Fruit fly (Drosophila melanogaster) whole organism, embryonic: ENCODE data around the gene Prx1.

Experiments
- Atf3 ChIP-seq: fragments of 200-800 bp; sonication (Bioruptor generic); optimal IDR thresholded peaks from 3 replicates; lab custom pipeline; 2016; ENCODE audit warnings: missing biosample characterization, missing genetic modification characterization
- B-H1 ChIP-seq: fragments of 200-800 bp; sonication (Bioruptor generic); IDR thresholded peaks from 3 replicates; pipeline ENCODE4 v1.3.6; 2022; ENCODE audit warnings: missing biosample characterization, missing genetic modification characterization
- Bteb2 ChIP-seq: fragments of 200-800 bp; sonication (Bioruptor generic); optimal IDR thresholded peaks from 2 replicates; lab custom pipeline; 2016; ENCODE audit warnings: missing biosample characterization, missing genetic modification characterization
- CG10321 ChIP-seq: fragments of 200-800 bp; sonication (Bioruptor generic); IDR thresholded peaks from 2 replicates; pipeline ENCODE4 v1.3.6; 2022; ENCODE audit warnings: missing biosample characterization, missing genetic modification characterization
- CG11093 ChIP-seq: fragments of 200-800 bp; sonication (Bioruptor generic); IDR thresholded peaks from 3 replicates; pipeline ENCODE4 v1.3.6; 2022; ENCODE audit warnings: missing biosample characterization, missing genetic modification characterization
- CG13287 ChIP-seq: fragments of 200-800 bp; sonication (Bioruptor generic); IDR thresholded peaks from 2 replicates; pipeline ENCODE4 v1.3.6; 2022; ENCODE audit warnings: missing biosample characterization, missing genetic modification characterization; ENCODE audit not compliant: partially characterized antibody
- CG14710 ChIP-seq: fragments of 200-800 bp; sonication (Bioruptor generic); optimal IDR thresholded peaks from 3 replicates; lab custom pipeline; 2019; ENCODE audit warnings: missing biosample characterization, mild to moderate bottlenecking, missing genetic modification characterization, moderate library complexity
- CG15073 ChIP-seq: fragments of 200-800 bp; sonication (Bioruptor generic); optimal IDR thresholded peaks from 2 replicates; lab custom pipeline; 2016; ENCODE audit warnings: missing biosample characterization, missing genetic modification characterization
- CG1529 ChIP-seq: fragments of 200-800 bp; sonication (Bioruptor generic); optimal IDR thresholded peaks from 3 replicates; lab custom pipeline; 2018; ENCODE audit warnings: missing biosample characterization, missing genetic modification characterization
- CG18262 ChIP-seq: fragments of 200-800 bp; optimal IDR thresholded peaks from 3 replicates; lab custom pipeline; 2019; ENCODE audit warnings: missing biosample characterization, mild to moderate bottlenecking, missing genetic modification characterization, moderate library complexity
- CG3407 ChIP-seq: fragments of 200-800 bp; sonication (Bioruptor generic); optimal IDR thresholded peaks from 2 replicates; lab custom pipeline; 2018; ENCODE audit warnings: missing biosample characterization, mild to moderate bottlenecking, missing genetic modification characterization
- CG34376 ChIP-seq: fragments of 200-800 bp; sonication (Bioruptor generic); optimal IDR thresholded peaks from 2 replicates; lab custom pipeline; 2018; ENCODE audit warnings: missing biosample characterization, mild to moderate bottlenecking, missing genetic modification characterization
- CG3995 ChIP-seq: fragments of 200-800 bp; sonication (Bioruptor generic); optimal IDR thresholded peaks from 3 replicates; lab custom pipeline; 2016; ENCODE audit warnings: missing biosample characterization, missing genetic modification characterization
- CG6791 ChIP-seq: fragments of 200-800 bp; sonication (Bioruptor generic); IDR thresholded peaks from 3 replicates; pipeline ENCODE4 v1.3.6; 2022; ENCODE audit warnings: missing biosample characterization, missing genetic modification characterization; ENCODE audit not compliant: partially characterized antibody
- CG7928 ChIP-seq: fragments of 200-800 bp; sonication (Bioruptor generic); optimal IDR thresholded peaks from 2 replicates; lab custom pipeline; 2017; ENCODE audit warnings: missing biosample characterization, mild to moderate bottlenecking, missing genetic modification characterization
- CG7963 ChIP-seq: fragments of 200-800 bp; sonication (Bioruptor generic); IDR thresholded peaks from 3 replicates; pipeline ENCODE4 v1.3.6; 2022; ENCODE audit warnings: missing biosample characterization, missing genetic modification characterization; ENCODE audit not compliant: partially characterized antibody
- CG7987 ChIP-seq: fragments of 200-800 bp; sonication (Bioruptor generic); optimal IDR thresholded peaks from 2 replicates; lab custom pipeline; 2018; ENCODE audit warnings: missing biosample characterization, mild to moderate bottlenecking, missing genetic modification characterization, moderate library complexity
- CG9727 ChIP-seq: fragments of 200-800 bp; sonication (Bioruptor generic); optimal IDR thresholded peaks from 3 replicates; lab custom pipeline; 2017; ENCODE audit warnings: missing biosample characterization, mild to moderate bottlenecking, missing genetic modification characterization
- Dip2 ChIP-seq: fragments of 200-800 bp; sonication (Bioruptor generic); IDR thresholded peaks from 2 replicates; pipeline ENCODE4 v1.3.6; 2022; ENCODE audit warnings: missing biosample characterization, missing genetic modification characterization
- E2f1 ChIP-seq: fragments of 200-800 bp; sonication (Bioruptor generic); IDR thresholded peaks from 2 replicates; pipeline ENCODE4 v1.3.6; 2022; ENCODE audit warnings: missing biosample characterization, missing genetic modification characterization
- E2f2 ChIP-seq: fragments of 200-800 bp; sonication (Bioruptor generic); IDR thresholded peaks from 2 replicates; pipeline ENCODE4 v1.3.6; 2022; ENCODE audit warnings: missing biosample characterization, missing genetic modification characterization
- Ets97D ChIP-seq: fragments of 200-800 bp; sonication (Bioruptor generic); optimal IDR thresholded peaks from 3 replicates; lab custom pipeline; 2016; ENCODE audit warnings: missing biosample characterization, missing genetic modification characterization
- Gsc ChIP-seq: fragments of 200-800 bp; sonication (Bioruptor generic); IDR thresholded peaks from 2 replicates; pipeline ENCODE4 v1.3.6; 2022; ENCODE audit warnings: missing biosample characterization, missing genetic modification characterization
- Kr ChIP-seq: fragments of 200-800 bp; sonication (Bioruptor generic); optimal IDR thresholded peaks from 2 replicates; lab custom pipeline; 2017; ENCODE audit warnings: missing biosample characterization, mild to moderate bottlenecking, missing genetic modification characterization
- MTF-1 ChIP-seq: fragments of 200-800 bp; sonication (Bioruptor generic); optimal IDR thresholded peaks from 2 replicates; lab custom pipeline; 2018; ENCODE audit warnings: missing biosample characterization, mild to moderate bottlenecking, missing genetic modification characterization, borderline replicate concordance
- Poxn ChIP-seq: fragments of 200-800 bp; sonication (Bioruptor generic); IDR thresholded peaks from 2 replicates; pipeline ENCODE4 v1.3.6; 2022; ENCODE audit warnings: missing biosample characterization, missing genetic modification characterization
- Xbp1 ChIP-seq: fragments of 200-800 bp; sonication (Bioruptor generic); optimal IDR thresholded peaks from 3 replicates; lab custom pipeline; 2016; ENCODE audit warnings: missing biosample characterization, mild to moderate bottlenecking, missing genetic modification characterization
- bcd ChIP-seq: fragments of 200-800 bp; sonication (Bioruptor generic); optimal IDR thresholded peaks from 2 replicates; lab custom pipeline; 2017; ENCODE audit warnings: missing biosample characterization, mild to moderate bottlenecking, missing genetic modification characterization
- croc ChIP-seq: fragments of 200-800 bp; sonication (Bioruptor generic); conservative IDR thresholded peaks from 3 replicates; pipeline ENCODE4 v1.3.6; 2022; ENCODE audit warnings: missing biosample characterization, missing genetic modification characterization
- dan ChIP-seq: fragments of 200-800 bp; sonication (Bioruptor generic); IDR thresholded peaks from 2 replicates; pipeline ENCODE4 v1.3.6; 2022; ENCODE audit warnings: missing biosample characterization, missing genetic modification characterization
- dmrt11E ChIP-seq: fragments of 200-800 bp; sonication (Bioruptor generic); optimal IDR thresholded peaks from 3 replicates; lab custom pipeline; 2018; ENCODE audit warnings: missing biosample characterization, mild to moderate bottlenecking, missing genetic modification characterization, moderate library complexity
- fd64A ChIP-seq: fragments of 200-800 bp; sonication (Bioruptor generic); optimal IDR thresholded peaks from 3 replicates; lab custom pipeline; 2018; ENCODE audit warnings: missing biosample characterization, mild to moderate bottlenecking, missing genetic modification characterization
- grau ChIP-seq: fragments of 200-800 bp; optimal IDR thresholded peaks from 3 replicates; lab custom pipeline; 2019; ENCODE audit warnings: missing biosample characterization, mild to moderate bottlenecking, missing genetic modification characterization, moderate library complexity
- gsb ChIP-seq: fragments of 200-800 bp; sonication (Bioruptor generic); IDR thresholded peaks from 2 replicates; pipeline ENCODE4 v1.3.6; 2022; ENCODE audit warnings: missing biosample characterization, missing genetic modification characterization
- h ChIP-seq: fragments of >200 bp; optimal IDR thresholded peaks from 2 replicates; lab custom pipeline; 2017
- hbn ChIP-seq: fragments of 200-800 bp; sonication (Bioruptor generic); IDR thresholded peaks from 2 replicates; pipeline ENCODE4 v1.3.6; 2022; ENCODE audit warnings: missing biosample characterization, missing genetic modification characterization; ENCODE audit not compliant: partially characterized antibody
- her ChIP-seq: fragments of 200-800 bp; sonication (Bioruptor generic); optimal IDR thresholded peaks from 2 replicates; lab custom pipeline; 2016; ENCODE audit warnings: missing biosample characterization, missing genetic modification characterization
- jing ChIP-seq: fragments of 200-800 bp; sonication (Bioruptor generic); optimal IDR thresholded peaks from 2 replicates; lab custom pipeline; 2018; ENCODE audit warnings: missing biosample characterization, mild to moderate bottlenecking, missing genetic modification characterization
- knrl ChIP-seq: fragments of 200-800 bp; sonication (Bioruptor generic); IDR thresholded peaks from 3 replicates; pipeline ENCODE4 v1.3.6; 2022; ENCODE audit warnings: missing biosample characterization, missing genetic modification characterization; ENCODE audit not compliant: partially characterized antibody
- lmd ChIP-seq: fragments of 200-800 bp; sonication (Bioruptor generic); IDR thresholded peaks from 2 replicates; pipeline ENCODE4 v1.3.6; 2022; ENCODE audit warnings: missing biosample characterization, missing genetic modification characterization
- nau ChIP-seq: fragments of 200-800 bp; sonication (Bioruptor generic); optimal IDR thresholded peaks from 3 replicates; lab custom pipeline; 2017; ENCODE audit warnings: missing biosample characterization, mild to moderate bottlenecking, missing genetic modification characterization, missing genetic modification reagents
- nerfin-1 ChIP-seq: fragments of 200-800 bp; sonication (Bioruptor generic); optimal IDR thresholded peaks from 3 replicates; lab custom pipeline; 2019; ENCODE audit warnings: missing biosample characterization, mild to moderate bottlenecking, missing genetic modification characterization, moderate library complexity
- sc ChIP-seq, 3 experiments: fragments of >200 bp in 2 of 3; fragments of 200-800 bp in 1 of 3; sonication (Bioruptor generic) in 1 of 3; optimal IDR thresholded peaks; 2 replicates in 2 of 3; 3 replicates in 1 of 3; lab custom pipeline; 2017; ENCODE audit warnings: mild to moderate bottlenecking in 1 of 3, missing biosample characterization in 1 of 3, missing genetic modification characterization in 1 of 3, missing genetic modification reagents in 1 of 3
- sisA ChIP-seq: fragments of 200-800 bp; sonication (Bioruptor generic); IDR thresholded peaks from 2 replicates; pipeline ENCODE4 v1.3.6; 2022; ENCODE audit warnings: missing biosample characterization, missing genetic modification characterization
- slp2 ChIP-seq: fragments of 200-800 bp; sonication (Bioruptor generic); optimal IDR thresholded peaks from 2 replicates; lab custom pipeline; 2016; ENCODE audit warnings: missing biosample characterization, missing genetic modification characterization
- sna ChIP-seq: fragments of 200-800 bp; sonication (Bioruptor generic); IDR thresholded peaks from 2 replicates; pipeline ENCODE4 v1.3.6; 2022; ENCODE audit warnings: missing biosample characterization, missing genetic modification characterization; ENCODE audit not compliant: partially characterized antibody
- ssp ChIP-seq: fragments of 200-800 bp; sonication (Bioruptor generic); IDR thresholded peaks from 2 replicates; pipeline ENCODE4 v1.3.6; 2022; ENCODE audit warnings: missing biosample characterization, missing genetic modification characterization
- z ChIP-seq: fragments of 200-800 bp; sonication (Bioruptor generic); IDR thresholded peaks from 3 replicates; pipeline ENCODE4 v1.3.6; 2022; ENCODE audit warnings: missing biosample characterization, missing genetic modification characterization
- zen ChIP-seq: fragments of 200-800 bp; sonication (Bioruptor generic); optimal IDR thresholded peaks from 3 replicates; lab custom pipeline; 2018; ENCODE audit warnings: missing biosample characterization, mild to moderate bottlenecking, missing genetic modification characterization, moderate library complexity

Gene Prx1

dm6 chr3L:15199216-15200090 lies 8.2 kb upstream of the Prx1 start (continued):
- no peak for TF ChIP-seq CG6791 (GFP tag; lab: Robert Waterston, UW)
- TF ChIP-seq hbn, result no peak
- TF ChIP-seq croc (GFP tag; lab: Robert Waterston, UW), result no peak; the same call in 2 of the 3 replicates
- TF ChIP-seq dan (GFP tag; lab: Robert Waterston, UW), result no peak
- no peak for TF ChIP-seq bcd (GFP tag; lab: Kevin White, UChicago)
- TF ChIP-seq CG14710 (tag; lab: Kevin White, UChicago), result peak; percentile 48
- no peak for TF ChIP-seq fd64A (GFP tag; lab: Kevin White, UChicago)
- TF ChIP-seq sna (GFP tag; lab: Robert Waterston, UW), result no peak
- TF ChIP-seq CG13287, result no peak
- TF ChIP-seq dmrt11E (tag; lab: Kevin White, UChicago), result peak; percentile 84
- TF ChIP-seq CG7963 (GFP tag; lab: Robert Waterston, UW), result no peak
- TF ChIP-seq nerfin-1 (tag; lab: Kevin White, UChicago), result no peak
- TF ChIP-seq E2f2 (GFP tag; lab: Robert Waterston, UW), result no peak
- TF ChIP-seq slp2 (GFP tag; lab: Kevin White, UChicago), result no peak
- no peak for TF ChIP-seq Poxn (GFP tag; lab: Robert Waterston, UW)
- TF ChIP-seq knrl (GFP tag; lab: Robert Waterston, UW), result no peak
- no peak for TF ChIP-seq CG1529 (GFP tag; lab: Kevin White, UChicago)
- no peak for TF ChIP-seq nau
- TF ChIP-seq sc (optimal IDR thresholded peaks at IDR 0.05; lab: Kevin White, UChicago), result no peak
- peak; percentile 19 for TF ChIP-seq sc (GFP tag; optimal IDR thresholded peaks at IDR 0.05; lab: Kevin White, UChicago)
- TF ChIP-seq CG10321 (GFP tag; lab: Robert Waterston, UW), result no peak
- TF ChIP-seq Kr, result peak; percentile 21
- no peak for TF ChIP-seq CG11093
- TF ChIP-seq lmd (GFP tag; lab: Robert Waterston, UW), result peak; percentile 17; the same call in 1 of the 2 replicates
- no peak for TF ChIP-seq CG3995
- peak; percentile 22 for TF ChIP-seq grau (tag; lab: Kevin White, UChicago)
- no peak for TF ChIP-seq h (lab: Kevin White, UChicago)
- peak; percentile 76 for TF ChIP-seq CG18262 (tag; lab: Kevin White, UChicago)
- TF ChIP-seq z (GFP tag; lab: Robert Waterston, UW), result no peak
- TF ChIP-seq E2f1 (GFP tag; lab: Robert Waterston, UW), result 0 out of 2 replicates have a peak, but pooled peaks have one; percentile 23
- TF ChIP-seq Atf3 (GFP tag; lab: Kevin White, UChicago), result no peak
- TF ChIP-seq jing, result no peak
- no peak for TF ChIP-seq Bteb2 (GFP tag; lab: Kevin White, UChicago)
- peak; percentile 59 for TF ChIP-seq CG9727 (GFP tag; lab: Kevin White, UChicago)
- TF ChIP-seq zen, result no peak
- TF ChIP-seq sisA (GFP tag; lab: Robert Waterston, UW), result no peak
- TF ChIP-seq MTF-1 (GFP tag; lab: Kevin White, UChicago), result no peak
- peak; percentile 38 for TF ChIP-seq Xbp1 (GFP tag; lab: Kevin White, UChicago)
- TF ChIP-seq ssp, result no peak
- TF ChIP-seq gsb (GFP tag; lab: Robert Waterston, UW), result no peak
- no peak for TF ChIP-seq her (GFP tag; lab: Kevin White, UChicago)
- no peak for TF ChIP-seq CG7928 (GFP tag; lab: Kevin White, UChicago)
- TF ChIP-seq CG15073 (GFP tag; lab: Kevin White, UChicago), result no peak
- no peak for TF ChIP-seq CG7987
- TF ChIP-seq Ets97D (GFP tag; lab: Kevin White, UChicago), result no peak
- no peak for TF ChIP-seq Gsc
- no peak for TF ChIP-seq CG3407 (GFP tag; lab: Kevin White, UChicago)
- TF ChIP-seq CG34376 (GFP tag; lab: Kevin White, UChicago), result no peak
- TF ChIP-seq Dip2, result no peak
- TF ChIP-seq B-H1 (GFP tag; lab: Robert Waterston, UW), result no peak
